Worm (Caenorhabditis elegans) whole organism, late embryonic: ENCODE data around the gene srh-45.

ENCODE experiments used
- C08G9.2 ChIP-seq: sonication (generic microtip); optimal IDR thresholded peaks from 2 replicates; lab custom pipeline; 2016; ENCODE audit warnings: mild to moderate bottlenecking, missing genetic modification characterization, moderate library complexity, missing compliant biosample characterization
- ama-1 ChIP-seq: fragments of 150-350 bp; optimal IDR thresholded peaks from 2 replicates; lab custom pipeline; 2014
- ceh-19 ChIP-seq: fragments of 200-800 bp; sonication (Bioruptor generic); optimal IDR thresholded peaks from 2 replicates; lab custom pipeline; 2018; ENCODE audit warnings: mild to moderate bottlenecking, missing genetic modification characterization, missing compliant biosample characterization
- ceh-9 ChIP-seq: sonication (generic microtip); optimal IDR thresholded peaks from 2 replicates; lab custom pipeline; 2016; ENCODE audit warnings: mild to moderate bottlenecking, missing genetic modification characterization, inconsistent platforms, missing compliant biosample characterization
- che-1 ChIP-seq: sonication (generic microtip); optimal IDR thresholded peaks from 2 replicates; lab custom pipeline; 2016; ENCODE audit warnings: mild to moderate bottlenecking, missing genetic modification characterization, missing compliant biosample characterization
- nhr-11 ChIP-seq: fragments of 150-350 bp; optimal IDR thresholded peaks from 2 replicates; lab custom pipeline; 2014; ENCODE audit warnings: missing biosample characterization, missing genetic modification characterization

DNA sequence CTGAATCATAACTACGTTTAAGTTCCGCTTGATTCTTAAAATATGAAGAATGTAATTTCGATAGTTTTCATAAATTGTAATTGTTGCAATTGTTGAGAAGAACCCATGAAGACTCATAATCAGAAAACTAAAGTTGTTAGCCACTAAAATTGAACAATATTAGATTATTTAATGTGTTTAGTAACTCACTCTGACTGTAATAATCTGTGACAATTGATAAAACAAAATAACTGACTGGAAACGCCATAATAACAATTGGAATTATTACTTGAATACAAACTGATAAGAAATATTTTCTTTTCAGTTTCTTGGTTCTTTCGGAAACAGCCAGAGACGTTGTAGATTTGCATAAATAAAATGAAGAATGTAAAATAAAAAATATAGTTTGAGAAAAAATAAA lies 5.4 kb downstream of the srh-45 start:
- TF ChIP-seq ceh-19 (GFP tag; lab: Kevin White, UChicago): no peak
- TF ChIP-seq C08G9.2 (tag; lab: Kevin White, UChicago): no peak
- no peak for TF ChIP-seq ceh-9 (tag; lab: Kevin White, UChicago)
- no peak for TF ChIP-seq ama-1
- TF ChIP-seq nhr-11 (tag; lab: Kevin White, UChicago): no peak
- TF ChIP-seq che-1 (tag; lab: Kevin White, UChicago): no peak
